Worm (Caenorhabditis elegans): ENCODE data around the gene dpyd-1.

ce11 chrX:5478875-5479274 lies 11.2 kb downstream of the dpyd-1 start:
- TF ChIP-seq K02D7.2 (tag; optimal IDR thresholded peaks at IDR 0.05) (no peak), dve-1 (tag; optimal IDR thresholded peaks at IDR 0.05) (no peak), nfya-1 (tag; optimal IDR thresholded peaks at IDR 0.05) (no peak)
